Worm (Caenorhabditis elegans): ENCODE measurements around the gene lge-1.

DNA sequence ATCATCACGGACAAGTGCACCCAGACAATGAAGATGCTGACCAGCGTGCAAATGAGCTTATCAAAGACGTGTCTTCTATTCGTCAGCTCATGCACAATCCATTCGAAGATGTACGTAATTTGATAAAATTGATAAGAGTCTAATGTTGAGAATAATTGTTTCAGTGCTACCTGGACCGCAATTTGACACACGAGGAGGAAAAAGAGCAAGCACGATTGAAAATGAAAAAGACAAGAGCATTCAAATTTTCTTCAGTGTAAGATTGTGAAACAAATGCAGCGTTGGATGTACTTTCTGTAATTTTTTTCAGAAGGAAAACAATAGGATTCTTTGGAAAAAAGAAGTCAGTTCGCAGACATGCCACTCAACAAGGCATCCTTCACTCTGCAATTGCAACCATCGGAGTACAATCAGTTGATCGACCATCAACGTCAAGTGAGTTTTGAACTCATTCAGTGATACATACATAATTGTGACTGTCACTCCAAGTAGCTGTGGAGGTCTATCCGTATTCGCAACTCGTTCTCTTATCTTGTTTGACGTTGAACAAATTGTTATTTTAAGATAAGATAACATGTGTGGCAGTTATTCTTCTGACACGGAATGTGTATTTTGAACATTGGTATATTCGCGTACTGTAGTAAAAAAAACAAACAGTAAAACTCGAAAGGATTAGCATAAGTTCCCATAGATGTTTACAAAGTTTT, 9.2 kb upstream of the lge-1 start:
- TF ChIP-seq elt-1 (tag; optimal IDR thresholded peaks at IDR 0.05) = no peak
- no peak for TF ChIP-seq ztf-11 (tag; optimal IDR thresholded peaks at IDR 0.05)
- no peak for TF ChIP-seq lsy-2 (tag; optimal IDR thresholded peaks at IDR 0.05)

Measured in whole organism, L2 larva.